Worm (Caenorhabditis elegans): Measurements from ENCODE around the gene fbxc-43.

ce11 chrII:4246897-4247296 lies 11.1 kb upstream of the fbxc-43 start, which contains the start of gene gpa-11:
- no peak for TF ChIP-seq unc-39 (tag; optimal IDR thresholded peaks at IDR 0.05)
- no peak for TF ChIP-seq nhr-237 (tag; optimal IDR thresholded peaks at IDR 0.05)
- TF ChIP-seq nhr-11 (tag; optimal IDR thresholded peaks at IDR 0.05) = no peak
- no peak for TF ChIP-seq ztf-11 (tag; optimal IDR thresholded peaks at IDR 0.05)
- no peak for TF ChIP-seq aly-2 (tag; optimal IDR thresholded peaks at IDR 0.05)
- no peak for TF ChIP-seq ceh-82 (tag; optimal IDR thresholded peaks at IDR 0.05)

Data from whole organism, L2 larva.